Worm (Caenorhabditis elegans) whole organism, mixed stage, embryonic: ENCODE results near the gene srg-17.

Experiments used
- M03D4.4 ChIP-seq: sonication (generic microtip); optimal IDR thresholded peaks from 2 replicates; lab custom pipeline; 2017; ENCODE audit warnings: mild to moderate bottlenecking, missing genetic modification characterization, missing compliant biosample characterization
- blmp-1 ChIP-seq: fragments of 150-350 bp; optimal IDR thresholded peaks from 2 replicates; lab custom pipeline; 2014; ENCODE audit warnings: missing biosample characterization, missing genetic modification characterization
- ceh-39 ChIP-seq: fragments of 150-350 bp; optimal IDR thresholded peaks from 2 replicates; lab custom pipeline; 2014; ENCODE audit warnings: missing biosample characterization, missing genetic modification characterization
- ceh-43 ChIP-seq: fragments of 200-800 bp; sonication (Bioruptor generic); optimal IDR thresholded peaks from 2 replicates; lab custom pipeline; 2018; ENCODE audit warnings: mild to moderate bottlenecking, missing genetic modification characterization, moderate library complexity, missing compliant biosample characterization
- ceh-83 ChIP-seq: fragments of 200-800 bp; sonication (Bioruptor generic); optimal IDR thresholded peaks from 2 replicates; lab custom pipeline; 2018; ENCODE audit warnings: mild to moderate bottlenecking, missing genetic modification characterization, missing compliant biosample characterization
- ces-1 ChIP-seq: fragments of 150-350 bp; optimal IDR thresholded peaks from 2 replicates; lab custom pipeline; 2014; ENCODE audit warnings: missing biosample characterization, missing genetic modification reagents, missing genetic modification characterization
- drap-1 ChIP-seq: fragments of 200-800 bp; sonication (Bioruptor generic); optimal IDR thresholded peaks from 3 replicates; lab custom pipeline; 2018; ENCODE audit warnings: mild to moderate bottlenecking, missing genetic modification characterization, missing compliant biosample characterization
- elt-3 ChIP-seq: fragments of 150-350 bp; optimal IDR thresholded peaks from 2 replicates; lab custom pipeline; 2014; ENCODE audit warnings: missing biosample characterization, missing genetic modification characterization
- flh-1 ChIP-seq: fragments of 200-800 bp; sonication (Bioruptor generic); optimal IDR thresholded peaks from 2 replicates; lab custom pipeline; 2018; ENCODE audit warnings: mild to moderate bottlenecking, missing genetic modification characterization, moderate library complexity, missing compliant biosample characterization
- ham-2 ChIP-seq: fragments of 200-800 bp; sonication (Bioruptor generic); optimal IDR thresholded peaks from 2 replicates; lab custom pipeline; 2018; ENCODE audit warnings: mild to moderate bottlenecking, missing genetic modification characterization, missing compliant biosample characterization
- hlh-1 ChIP-seq: fragments of 150-350 bp; optimal IDR thresholded peaks from 2 replicates; lab custom pipeline; 2014; ENCODE audit warnings: missing biosample characterization, missing genetic modification reagents, missing genetic modification characterization
- lsy-2 ChIP-seq: fragments of 150-350 bp; optimal IDR thresholded peaks from 2 replicates; lab custom pipeline; 2014; ENCODE audit warnings: missing biosample characterization, missing genetic modification characterization
- mab-5 ChIP-seq: fragments of 150-350 bp; optimal IDR thresholded peaks from 2 replicates; lab custom pipeline; 2014; ENCODE audit warnings: missing biosample characterization, missing genetic modification characterization
- mep-1 ChIP-seq: fragments of 150-350 bp; optimal IDR thresholded peaks from 2 replicates; lab custom pipeline; 2017; ENCODE audit warnings: missing biosample characterization, missing genetic modification reagents, missing genetic modification characterization, inconsistent platforms
- mls-2 ChIP-seq: sonication (generic microtip); optimal IDR thresholded peaks from 2 replicates; lab custom pipeline; 2016; ENCODE audit warnings: mild to moderate bottlenecking, missing genetic modification characterization, moderate library complexity, missing compliant biosample characterization
- nhr-12 ChIP-seq: fragments of 150-350 bp; optimal IDR thresholded peaks from 2 replicates; lab custom pipeline; 2014; ENCODE audit warnings: missing biosample characterization, missing genetic modification characterization
- nhr-2 ChIP-seq: fragments of 150-350 bp; optimal IDR thresholded peaks from 2 replicates; lab custom pipeline; 2014; ENCODE audit warnings: missing biosample characterization, missing genetic modification characterization
- nhr-237 ChIP-seq: fragments of 150-350 bp; optimal IDR thresholded peaks from 2 replicates; lab custom pipeline; 2014; ENCODE audit warnings: missing biosample characterization, missing genetic modification characterization
- nhr-28 ChIP-seq: fragments of 150-350 bp; optimal IDR thresholded peaks from 2 replicates; lab custom pipeline; 2014; ENCODE audit warnings: missing biosample characterization, missing genetic modification characterization
- nhr-76 ChIP-seq: sonication (generic microtip); optimal IDR thresholded peaks from 2 replicates; lab custom pipeline; 2017; ENCODE audit warnings: missing biosample characterization, missing genetic modification characterization
- pha-4 ChIP-seq: fragments of 150-350 bp; optimal IDR thresholded peaks from 2 replicates; lab custom pipeline; 2018; ENCODE audit warnings: missing biosample characterization, missing genetic modification reagents, missing genetic modification characterization
- sem-2 ChIP-seq: fragments of 200-800 bp; sonication (Bioruptor generic); optimal IDR thresholded peaks from 2 replicates; lab custom pipeline; 2018; ENCODE audit warnings: mild to moderate bottlenecking, missing genetic modification characterization, missing compliant biosample characterization
- snpc-4 ChIP-seq: fragments of 150-350 bp; optimal IDR thresholded peaks from 2 replicates; lab custom pipeline; 2014; ENCODE audit warnings: missing biosample characterization, missing genetic modification characterization
- sptf-1 ChIP-seq: sonication (generic microtip); optimal IDR thresholded peaks from 2 replicates; lab custom pipeline; 2017; ENCODE audit warnings: mild to moderate bottlenecking, missing genetic modification characterization, moderate library complexity, missing compliant biosample characterization
- tbx-8 ChIP-seq: fragments of 200-800 bp; sonication (Bioruptor generic); optimal IDR thresholded peaks from 2 replicates; lab custom pipeline; 2018; ENCODE audit warnings: mild to moderate bottlenecking, missing genetic modification characterization, moderate library complexity, missing compliant biosample characterization
- unc-120 ChIP-seq: sonication (generic microtip); optimal IDR thresholded peaks from 2 replicates; lab custom pipeline; 2017; ENCODE audit warnings: missing genetic modification characterization, missing compliant biosample characterization; ENCODE audit not compliant: poor library complexity, severe bottlenecking
- unc-39 ChIP-seq: fragments of 150-350 bp; optimal IDR thresholded peaks from 2 replicates; lab custom pipeline; 2014; ENCODE audit warnings: missing biosample characterization, missing genetic modification characterization
- unc-62 ChIP-seq: fragments of 150-350 bp; optimal IDR thresholded peaks from 2 replicates; lab custom pipeline; 2014; ENCODE audit warnings: missing biosample characterization, missing genetic modification reagents, missing genetic modification characterization
- zip-8 ChIP-seq: fragments of 150-350 bp; optimal IDR thresholded peaks from 2 replicates; lab custom pipeline; 2014; ENCODE audit warnings: missing biosample characterization, missing genetic modification characterization
- ztf-11 ChIP-seq: fragments of 150-350 bp; optimal IDR thresholded peaks from 2 replicates; lab custom pipeline; 2014; ENCODE audit warnings: missing biosample characterization, missing genetic modification characterization

Gene srg-17

DNA sequence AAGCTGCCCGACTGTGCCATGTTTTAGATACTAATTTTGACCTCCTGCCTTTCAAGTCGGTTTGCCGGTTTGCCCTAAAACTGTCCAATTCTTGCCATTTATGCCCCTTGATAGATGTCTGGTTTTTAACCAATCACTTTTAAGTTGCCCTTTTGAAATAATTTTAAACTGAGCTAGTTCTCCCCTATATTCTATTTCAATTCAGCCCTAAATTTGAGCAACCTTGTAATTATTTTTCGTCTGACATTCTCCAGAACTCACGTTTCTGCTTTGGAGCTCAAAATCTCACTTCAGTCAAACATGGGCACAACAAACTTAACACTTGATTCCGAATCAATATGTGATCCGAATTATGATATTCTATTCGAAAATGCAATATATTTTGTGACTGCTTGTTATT, at the start of gene srg-17:
Gene srg-17, plus strand, starts transcription at position 301 of the 400 bp plus-strand sequence.
- no peak for TF ChIP-seq mep-1 (tag; lab: Kevin White, UChicago)
- no peak for TF ChIP-seq ceh-83
- no peak for TF ChIP-seq nhr-2 (tag; lab: Kevin White, UChicago)
- TF ChIP-seq nhr-28, result no peak
- no peak for TF ChIP-seq elt-3
- no peak for TF ChIP-seq drap-1 (GFP tag; lab: Kevin White, UChicago)
- TF ChIP-seq hlh-1 (tag; lab: Kevin White, UChicago), result no peak
- no peak for TF ChIP-seq unc-62 (GFP tag; lab: Kevin White, UChicago)
- TF ChIP-seq ces-1 (GFP tag; lab: Kevin White, UChicago), result no peak
- TF ChIP-seq unc-120 (tag; lab: Kevin White, UChicago), result no peak
- no peak for TF ChIP-seq mls-2 (tag; lab: Kevin White, UChicago)
- no peak for TF ChIP-seq sem-2 (GFP tag; lab: Kevin White, UChicago)
- TF ChIP-seq nhr-76 (tag; lab: Kevin White, UChicago), result no peak
- no peak for TF ChIP-seq flh-1
- TF ChIP-seq nhr-12 (tag; lab: Kevin White, UChicago), result no peak
- TF ChIP-seq ham-2 (GFP tag; lab: Kevin White, UChicago), result no peak
- no peak for TF ChIP-seq blmp-1 (tag; lab: Kevin White, UChicago)
- no peak for TF ChIP-seq ztf-11
- no peak for TF ChIP-seq nhr-237
- no peak for TF ChIP-seq snpc-4 (tag; lab: Kevin White, UChicago)

- no peak for TF ChIP-seq lsy-2 (tag; lab: Kevin White, UChicago)
- no peak for TF ChIP-seq ceh-39
- no peak for TF ChIP-seq unc-62 (GFP tag; lab: Kevin White, UChicago)
- no peak for TF ChIP-seq unc-39 (tag; lab: Kevin White, UChicago)
- TF ChIP-seq drap-1 (GFP tag; lab: Kevin White, UChicago), result no peak
- TF ChIP-seq zip-8 (tag; lab: Kevin White, UChicago), result no peak
- no peak for TF ChIP-seq pha-4 (tag; lab: Kevin White, UChicago)
- no peak for TF ChIP-seq snpc-4 (tag; lab: Kevin White, UChicago)
- no peak for TF ChIP-seq unc-120 (tag; lab: Kevin White, UChicago)
- no peak for TF ChIP-seq ham-2 (GFP tag; lab: Kevin White, UChicago)
- TF ChIP-seq, all 35 proteins: peak for 0
Measured at ce11 chrII:12425644-12426222, 47.8 kb upstream of the srg-17 start, which contains the start of gene daf-22. TSS of gene daf-22 (minus strand) at chrII:12425694.

ce11 chrII:12429743-12430142, 43.8 kb upstream of the srg-17 start, which contains the start of gene Y57A10C.8:
TSS of gene Y57A10C.8 (minus strand) at chrII:12429843.
- no peak for TF ChIP-seq pha-4 (tag; lab: Kevin White, UChicago)
- TF ChIP-seq M03D4.4 (tag; lab: Kevin White, UChicago), result no peak
- no peak for TF ChIP-seq elt-3
- no peak for TF ChIP-seq mab-5 (tag; lab: Kevin White, UChicago)
- TF ChIP-seq tbx-8 (GFP tag; lab: Kevin White, UChicago), result no peak
- TF ChIP-seq lsy-2 (tag; lab: Kevin White, UChicago), result no peak
- no peak for TF ChIP-seq ztf-11
- no peak for TF ChIP-seq ham-2 (GFP tag; lab: Kevin White, UChicago)
- no peak for TF ChIP-seq flh-1
- TF ChIP-seq unc-62 (GFP tag; lab: Kevin White, UChicago), result no peak
- no peak for TF ChIP-seq nhr-28
- TF ChIP-seq mls-2 (tag; lab: Kevin White, UChicago), result no peak
- TF ChIP-seq nhr-237, result no peak
- TF ChIP-seq ceh-39, result no peak
- TF ChIP-seq hlh-1 (tag; lab: Kevin White, UChicago), result no peak
- no peak for TF ChIP-seq ceh-43 (GFP tag; lab: Kevin White, UChicago)
- TF ChIP-seq blmp-1 (tag; lab: Kevin White, UChicago), result no peak
- no peak for TF ChIP-seq nhr-12 (tag; lab: Kevin White, UChicago)
- no peak for TF ChIP-seq mep-1 (tag; lab: Kevin White, UChicago)
- TF ChIP-seq, all 35 proteins: peak for 0

DNA sequence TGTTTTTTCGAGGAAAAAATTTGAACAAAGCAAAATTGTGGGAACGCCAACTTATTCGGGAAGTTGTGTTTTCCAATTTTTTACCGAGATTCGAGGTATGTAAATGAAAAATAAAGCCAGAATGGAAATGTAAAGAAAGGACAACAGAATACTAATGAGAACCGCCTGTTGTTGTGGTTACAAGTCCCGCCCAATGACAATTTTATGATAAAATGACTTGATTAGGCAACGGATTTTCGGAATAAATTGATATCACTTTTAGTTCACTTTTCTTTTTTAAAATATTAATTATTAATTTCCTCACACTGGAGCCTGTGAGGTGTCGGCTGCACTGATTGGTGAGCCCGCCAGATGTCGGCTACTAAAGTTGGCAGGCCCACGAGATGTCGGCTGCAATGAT, 41.1 kb upstream of the srg-17 start, which contains the start of gene dct-12:
Gene dct-12, minus strand, starts transcription at position 101 of the 400 bp plus-strand sequence.
- TF ChIP-seq sem-2 (GFP tag; lab: Kevin White, UChicago) (no peak), pha-4 (tag; lab: Kevin White, UChicago) (no peak), blmp-1 (tag; lab: Kevin White, UChicago) (no peak), mls-2 (tag; lab: Kevin White, UChicago) (no peak), flh-1 (no peak), nhr-28 (no peak), zip-8 (tag; lab: Kevin White, UChicago) (no peak), nhr-237 (no peak), lsy-2 (tag; lab: Kevin White, UChicago) (no peak), M03D4.4 (tag; lab: Kevin White, UChicago) (no peak), tbx-8 (GFP tag; lab: Kevin White, UChicago) (no peak), ceh-39 (no peak), nhr-76 (tag; lab: Kevin White, UChicago) (no peak), ztf-11 (no peak), sptf-1 (tag; lab: Kevin White, UChicago) (no peak), hlh-1 (tag; lab: Kevin White, UChicago) (no peak), ceh-83 (no peak), ham-2 (GFP tag; lab: Kevin White, UChicago) (no peak), ceh-43 (GFP tag; lab: Kevin White, UChicago) (no peak)
- TF ChIP-seq, all 35 proteins: peak for 0
